Worm (Caenorhabditis elegans) whole organism, L4/young adult: Measurements from ENCODE around the gene F08D12.2.

Source experiments
- W03F9.2 ChIP-seq: fragments of 150-350 bp; optimal IDR thresholded peaks from 2 replicates; lab custom pipeline; 2014; ENCODE audit warnings: missing biosample characterization, missing genetic modification characterization
- dao-5 ChIP-seq: sonication (generic microtip); optimal IDR thresholded peaks from 2 replicates; lab custom pipeline; 2016; ENCODE audit warnings: missing genotype, missing genetic modification characterization, moderate library complexity, missing compliant biosample characterization
- him-1 ChIP-seq: sonication (generic microtip); optimal IDR thresholded peaks from 2 replicates; lab custom pipeline; 2016; ENCODE audit warnings: missing genotype, missing genetic modification reagents, missing genetic modification characterization, missing compliant biosample characterization

The F08D12.2 gene

DNA sequence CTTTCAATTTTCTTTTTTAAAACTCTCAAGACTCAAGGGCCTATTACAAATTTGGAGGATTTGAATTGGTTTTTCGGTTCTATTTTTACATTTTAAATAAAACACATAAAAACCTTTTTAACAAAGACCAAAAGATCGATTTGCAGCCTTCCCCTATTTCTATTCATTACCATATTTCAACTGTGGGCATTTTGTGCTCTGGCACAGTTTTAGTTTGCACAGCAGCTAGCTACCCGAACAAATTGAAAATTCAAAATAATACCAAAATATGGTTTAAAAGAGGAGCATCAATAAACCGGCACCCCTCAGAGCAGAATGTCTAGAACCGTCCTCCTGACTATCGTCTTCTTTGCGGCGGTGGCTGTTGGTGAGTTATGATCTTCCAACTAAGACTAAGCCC, at the start of gene F08D12.2:
Gene F08D12.2 (plus strand): TSS at position 301 of the 400 bp plus-strand sequence.
- TF ChIP-seq him-1 (tag; lab: Kevin White, UChicago) (no peak), W03F9.2 (tag; lab: Kevin White, UChicago) (no peak)

DNA sequence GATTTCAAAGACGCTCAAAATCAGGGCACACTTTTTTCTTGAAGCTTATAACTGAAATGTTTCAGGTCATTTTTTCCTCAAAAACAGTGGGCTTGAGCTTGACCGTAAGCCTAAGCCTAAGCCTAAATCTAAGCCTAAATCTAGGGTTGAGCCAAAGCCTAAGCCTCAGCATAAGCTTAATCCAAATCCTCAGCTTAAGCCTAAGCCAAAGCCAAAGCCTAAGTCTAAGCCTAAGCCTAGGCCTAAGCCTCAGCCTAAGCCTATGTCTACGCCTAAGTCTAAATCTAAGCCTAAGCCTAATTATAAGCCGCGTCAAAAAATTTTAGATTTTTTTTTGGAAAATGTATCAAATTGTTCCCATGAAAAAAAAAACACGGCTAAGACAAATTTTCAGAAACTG, 47.2 kb upstream of the F08D12.2 start:
- no peak for TF ChIP-seq dao-5 (tag; lab: Kevin White, UChicago)
- no peak for TF ChIP-seq him-1 (tag; lab: Kevin White, UChicago)
- TF ChIP-seq W03F9.2 (tag; lab: Kevin White, UChicago), result no peak

DNA sequence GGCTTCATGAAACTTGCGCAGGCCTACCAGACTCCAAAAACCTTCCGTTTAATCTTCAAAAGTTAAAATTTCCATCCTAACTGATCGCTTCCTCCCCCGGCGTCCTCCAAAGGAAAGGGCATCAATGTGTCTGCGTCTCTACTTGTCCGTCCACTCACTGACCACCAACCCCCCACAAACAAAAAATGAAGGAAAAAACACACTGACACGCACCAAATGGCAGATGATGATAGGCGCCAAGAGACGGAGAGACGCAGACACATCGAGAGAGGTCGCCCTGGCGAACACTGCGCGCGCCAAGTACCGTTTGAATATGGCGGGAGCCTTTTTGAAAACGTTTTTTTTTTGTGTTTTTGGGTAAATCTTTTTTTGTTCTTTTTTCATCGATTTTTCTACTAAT, 46.7 kb upstream of the F08D12.2 start:
- TF ChIP-seq dao-5 (tag; lab: Kevin White, UChicago) (no peak), him-1 (tag; lab: Kevin White, UChicago) (no peak), W03F9.2 (tag; lab: Kevin White, UChicago) (no peak)

DNA sequence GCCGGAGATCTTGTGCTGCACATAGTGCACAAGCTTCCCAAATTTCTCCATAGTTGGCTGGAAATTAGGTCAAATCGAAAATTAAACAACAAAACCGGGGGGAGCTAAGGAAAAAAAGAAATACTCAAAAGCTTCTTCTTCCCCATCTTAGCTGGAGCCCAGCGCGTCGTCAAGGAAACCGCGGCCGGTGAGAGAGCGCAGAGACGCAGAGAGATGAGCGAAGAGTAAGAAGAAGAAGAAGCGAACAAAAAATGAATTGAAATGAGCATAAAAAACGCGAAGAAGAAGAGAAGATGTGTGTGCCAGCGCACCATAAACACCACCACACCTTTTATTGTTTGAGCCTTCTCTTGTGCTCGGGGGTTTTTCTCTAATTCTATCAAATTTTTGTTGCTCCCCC, 46.3 kb upstream of the F08D12.2 start, which contains the start of gene wdr-31:
Gene wdr-31 (minus strand): TSS at position 101 of the 400 bp plus-strand sequence.
- TF ChIP-seq dao-5 (tag; lab: Kevin White, UChicago) (no peak), W03F9.2 (tag; lab: Kevin White, UChicago) (no peak), him-1 (tag; lab: Kevin White, UChicago) (no peak)

DNA sequence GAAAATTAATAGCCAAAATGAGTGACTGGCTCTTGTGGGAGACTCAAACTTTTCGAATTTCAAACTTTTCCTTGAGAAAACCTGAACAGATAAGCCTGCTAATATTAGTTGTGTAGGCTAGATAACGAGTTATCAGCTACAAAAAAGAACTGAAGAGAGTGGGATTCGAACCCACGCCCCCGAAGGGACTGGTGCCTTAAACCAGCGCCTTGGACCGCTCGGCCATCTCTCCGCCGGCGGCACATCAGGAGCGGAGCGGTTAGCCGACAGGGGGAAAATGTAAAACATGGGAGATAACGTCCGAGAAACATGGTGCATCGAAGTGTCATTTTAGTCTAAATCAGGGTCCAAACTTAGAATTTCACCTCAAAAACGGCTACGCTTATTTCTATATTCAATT, 45.8 kb upstream of the F08D12.2 start:
- TF ChIP-seq W03F9.2 (tag; lab: Kevin White, UChicago) (no peak), him-1 (tag; lab: Kevin White, UChicago) (no peak), dao-5 (tag; lab: Kevin White, UChicago) (no peak)

DNA sequence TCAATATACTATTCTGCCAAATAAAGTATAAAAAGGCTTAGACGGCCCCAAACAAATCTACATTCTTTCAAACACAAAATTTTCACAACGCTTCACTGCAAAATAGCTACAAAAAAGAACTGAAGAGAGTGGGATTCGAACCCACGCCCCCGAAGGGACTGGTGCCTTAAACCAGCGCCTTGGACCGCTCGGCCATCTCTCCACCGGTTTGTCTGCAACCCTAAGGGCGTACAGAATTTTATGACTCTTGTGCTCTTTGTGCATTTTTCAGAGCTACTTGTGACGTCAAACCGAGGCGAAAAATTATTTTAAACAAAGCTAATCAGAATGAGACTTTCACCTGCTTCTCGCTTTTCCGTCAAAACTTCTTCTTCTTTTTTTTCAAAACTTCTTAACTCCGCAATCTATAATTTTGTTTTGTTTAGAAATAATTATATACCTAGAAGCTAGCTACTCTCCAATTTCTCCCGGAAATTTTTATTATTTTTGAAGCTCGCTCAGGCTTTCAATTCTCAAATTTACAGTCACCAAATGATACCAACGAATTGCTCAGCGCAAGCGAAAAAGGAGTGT, 45.2 kb upstream of the F08D12.2 start, which contains the start of gene T05A8.8:
Gene T05A8.8 (plus strand): TSS at position 523 of the 573 bp plus-strand sequence.
- TF ChIP-seq dao-5 (tag; lab: Kevin White, UChicago) (no peak), W03F9.2 (tag; lab: Kevin White, UChicago) (no peak), him-1 (tag; lab: Kevin White, UChicago) (no peak)

DNA sequence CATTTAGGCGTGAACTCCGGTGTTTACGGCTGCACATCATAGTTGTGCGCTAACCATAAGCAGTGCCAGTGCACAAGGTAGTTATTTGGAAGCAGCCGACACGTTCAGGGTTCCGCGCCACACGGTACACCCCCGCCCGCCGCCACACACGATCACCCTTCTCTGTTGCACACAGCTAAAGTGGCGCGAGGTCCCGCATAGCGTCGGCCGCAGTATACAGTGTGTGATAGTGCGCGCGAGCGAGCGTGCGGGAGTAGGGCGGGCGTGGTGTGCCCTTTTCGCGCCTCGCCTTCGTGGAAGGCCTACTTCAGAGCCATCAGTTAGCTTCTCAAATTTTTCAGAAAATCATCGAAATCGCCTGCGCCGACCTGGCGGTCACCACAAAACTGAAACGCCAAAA, 44.5 kb upstream of the F08D12.2 start:
- no peak for TF ChIP-seq dao-5 (tag; lab: Kevin White, UChicago)
- no peak for TF ChIP-seq him-1 (tag; lab: Kevin White, UChicago)
- no peak for TF ChIP-seq W03F9.2 (tag; lab: Kevin White, UChicago)

DNA sequence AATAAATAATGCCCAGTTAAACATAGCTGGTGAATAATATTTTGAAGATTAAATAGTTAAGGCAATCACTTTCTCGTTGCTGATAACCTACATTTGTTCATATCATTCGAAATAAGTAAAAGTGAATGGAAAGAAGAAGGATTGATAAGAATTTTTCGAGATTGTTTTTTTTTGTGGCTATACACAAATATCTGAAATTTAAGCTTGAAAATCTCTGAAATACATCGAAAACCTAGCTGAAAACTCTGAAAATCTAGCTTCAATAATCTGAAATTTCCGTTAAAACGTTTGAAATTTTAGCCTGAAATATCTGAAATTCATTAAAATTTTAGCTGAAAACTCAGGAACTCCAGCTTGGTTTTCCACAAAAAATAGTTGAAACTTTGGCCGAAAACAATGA, 41.8 kb upstream of the F08D12.2 start, which contains the start of gene T05A8.6:
Gene T05A8.6 (minus strand): TSS at position 101 of the 400 bp plus-strand sequence.
- no peak for TF ChIP-seq him-1 (tag; lab: Kevin White, UChicago)
- no peak for TF ChIP-seq W03F9.2 (tag; lab: Kevin White, UChicago)
- no peak for TF ChIP-seq dao-5 (tag; lab: Kevin White, UChicago)

DNA sequence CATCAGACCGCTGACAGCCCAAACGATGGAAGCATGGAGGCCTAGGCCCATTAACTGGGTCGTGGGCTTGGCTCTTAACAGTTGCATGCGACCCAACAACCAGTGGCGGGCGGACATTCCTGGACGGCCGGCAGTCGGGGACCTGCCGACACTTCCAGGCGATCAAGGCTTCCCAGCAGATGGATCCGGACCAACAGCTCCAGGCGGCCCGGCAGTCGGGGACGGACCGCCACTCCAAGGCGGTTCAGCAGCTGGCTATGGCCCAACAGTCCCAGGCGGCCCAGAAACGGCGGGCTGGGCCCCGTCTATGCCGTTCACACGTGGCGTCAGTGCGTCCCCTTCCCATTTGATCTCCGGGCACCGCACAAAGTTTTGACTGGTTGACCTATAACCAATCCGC, 40.0 kb upstream of the F08D12.2 start:
- TF ChIP-seq him-1 (tag; lab: Kevin White, UChicago) (no peak), dao-5 (tag; lab: Kevin White, UChicago) (no peak), W03F9.2 (tag; lab: Kevin White, UChicago) (no peak)

DNA sequence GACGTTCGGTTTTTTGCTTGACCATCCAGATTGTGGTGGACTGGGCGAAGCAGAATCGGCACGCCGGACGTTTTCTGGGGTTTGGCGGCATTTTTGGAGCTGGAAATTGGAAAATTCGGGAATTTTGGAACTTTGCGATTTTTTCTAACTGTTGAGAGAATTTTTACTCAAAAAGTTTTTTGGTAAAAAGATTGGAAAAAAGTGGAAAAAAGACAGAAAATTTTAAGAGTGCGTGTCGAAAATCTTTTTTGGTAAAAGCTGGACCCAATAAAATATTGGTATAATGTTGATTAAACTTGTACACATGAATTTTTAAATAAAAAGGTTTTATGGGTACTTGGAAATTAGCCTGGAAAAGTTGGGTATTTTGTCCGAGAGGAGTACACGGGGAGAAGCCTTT, 39.2 kb upstream of the F08D12.2 start, which contains the start of gene T05A8.7:
Gene T05A8.7 (minus strand): TSS at position 101 of the 400 bp plus-strand sequence.
- TF ChIP-seq W03F9.2 (tag; lab: Kevin White, UChicago) (no peak), him-1 (tag; lab: Kevin White, UChicago) (no peak), dao-5 (tag; lab: Kevin White, UChicago) (no peak)

DNA sequence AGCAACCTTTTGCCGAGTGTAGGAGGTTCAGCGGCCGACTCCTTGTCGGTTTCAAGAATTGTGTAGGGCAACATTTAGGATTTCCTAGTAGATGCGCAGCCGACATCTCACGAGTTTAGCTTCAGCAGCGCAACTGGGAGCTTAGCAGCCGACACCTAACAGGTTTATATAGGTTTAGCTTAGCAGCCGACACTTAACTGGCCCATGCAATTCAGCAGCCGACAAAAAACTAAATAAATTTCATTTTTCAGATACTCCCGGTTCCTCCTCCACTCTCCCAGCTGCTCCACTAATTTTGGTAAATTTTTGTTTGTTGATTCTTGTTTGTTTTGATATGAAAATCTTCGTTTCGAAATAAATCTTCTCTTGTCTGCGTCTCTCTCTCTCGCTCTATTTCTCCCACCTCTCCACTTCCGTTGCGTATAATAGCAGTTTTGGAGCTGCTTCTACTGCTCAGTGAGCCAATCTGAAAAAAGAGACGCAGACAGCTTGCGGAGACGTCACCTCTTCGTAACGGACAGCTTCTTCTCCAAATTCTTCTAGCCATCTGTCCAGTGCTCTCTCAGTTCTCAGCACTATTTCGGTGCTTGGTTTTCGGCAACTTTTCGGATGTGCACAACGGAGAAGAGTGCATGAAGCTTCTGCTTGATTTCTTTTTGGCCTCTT, 33.4 kb upstream of the F08D12.2 start:
- TF ChIP-seq dao-5 (tag; lab: Kevin White, UChicago) (no peak), W03F9.2 (tag; lab: Kevin White, UChicago) (no peak), him-1 (tag; lab: Kevin White, UChicago) (peak; percentile 18)

DNA sequence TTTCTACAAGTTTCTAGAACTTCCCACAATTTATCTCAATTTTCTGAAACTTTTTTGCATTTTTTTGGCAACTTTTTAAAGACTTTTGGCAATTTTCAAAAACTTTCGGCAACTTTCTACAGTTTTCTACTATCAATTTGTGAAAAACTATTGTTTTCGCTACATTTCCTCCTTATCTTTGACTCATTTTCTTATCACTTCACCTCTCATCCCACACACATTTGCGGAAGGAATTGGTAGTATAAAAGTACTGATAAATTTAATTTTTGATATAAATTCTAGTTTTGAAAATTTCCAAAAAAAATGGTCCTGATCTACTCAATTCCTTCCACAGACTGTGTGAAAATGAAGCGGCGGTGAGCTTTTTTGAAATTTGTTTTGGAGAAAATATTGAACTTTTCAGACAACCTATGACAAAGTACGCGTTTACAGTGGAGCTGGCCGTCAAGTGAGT, 31.8 kb upstream of the F08D12.2 start, which contains the start of gene F29A7.4:
Gene F29A7.4 (plus strand): TSS at position 404 of the 454 bp plus-strand sequence.
- TF ChIP-seq him-1 (tag; lab: Kevin White, UChicago) (no peak), W03F9.2 (tag; lab: Kevin White, UChicago) (no peak), dao-5 (tag; lab: Kevin White, UChicago) (no peak)

DNA sequence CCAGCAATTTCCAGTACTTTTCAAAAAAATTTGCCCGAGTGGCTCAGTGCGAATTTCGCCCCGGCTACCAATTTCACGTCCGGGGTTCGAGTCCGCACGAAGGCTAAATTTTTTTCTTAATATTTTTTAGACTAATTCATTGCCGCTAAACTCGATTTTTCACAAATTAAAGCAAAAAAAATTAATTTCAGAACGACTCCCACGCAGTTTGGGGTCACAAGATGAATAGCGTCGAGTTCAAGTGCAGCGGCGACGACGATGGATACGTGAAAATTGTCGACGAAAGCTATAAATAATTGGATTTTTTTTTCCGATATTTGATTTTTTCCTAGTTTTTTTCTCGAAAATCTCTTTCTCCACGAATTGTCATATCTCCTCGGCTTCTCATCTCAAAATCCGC, 30.2 kb upstream of the F08D12.2 start:
- TF ChIP-seq him-1 (tag; lab: Kevin White, UChicago) (no peak), W03F9.2 (tag; lab: Kevin White, UChicago) (no peak), dao-5 (tag; lab: Kevin White, UChicago) (no peak)
